Worm (Caenorhabditis elegans) whole organism, late embryonic: ENCODE data around the gene eol-1.
A peak's percentile ranks its signal among the peaks of the same experiment; 100 is the strongest.

Experiments used
- ceh-48 ChIP-seq: sonication (generic microtip); optimal IDR thresholded peaks from 2 replicates; lab custom pipeline; 2016; ENCODE audit warnings: missing genetic modification characterization, inconsistent platforms, missing compliant biosample characterization
- elt-4 ChIP-seq: sonication (generic microtip); optimal IDR thresholded peaks from 2 replicates; lab custom pipeline; 2016; ENCODE audit warnings: missing genetic modification characterization, missing compliant biosample characterization
- pat-9 ChIP-seq: fragments of 200-800 bp; sonication (Bioruptor generic); optimal IDR thresholded peaks from 2 replicates; lab custom pipeline; 2018; ENCODE audit warnings: mild to moderate bottlenecking, missing genetic modification characterization, moderate library complexity, missing compliant biosample characterization
- pha-4 ChIP-seq: fragments of 150-350 bp; optimal IDR thresholded peaks from 2 replicates; lab custom pipeline; 2018; ENCODE audit warnings: missing biosample characterization, missing genetic modification reagents, missing genetic modification characterization
- unc-86 ChIP-seq: sonication (generic microtip); optimal IDR thresholded peaks from 2 replicates; lab custom pipeline; 2016; ENCODE audit warnings: missing genetic modification characterization, missing compliant biosample characterization

ce11 chrV:14012002-14012554 lies 31.4 kb upstream of the eol-1 start, which contains the start of the genes ddx-17 and aip-1:
- no peak for TF ChIP-seq elt-4 (tag; lab: Kevin White, UChicago)
- no peak for TF ChIP-seq pat-9 (tag; lab: Kevin White, UChicago)
- no peak for TF ChIP-seq unc-86
- no peak for TF ChIP-seq pha-4 (tag; lab: Kevin White, UChicago)
- TF ChIP-seq ceh-48 (tag; lab: Kevin White, UChicago): peak; percentile 10
